Worm (Caenorhabditis elegans): ENCODE results near the gene Y66D12A.30.

The Y66D12A.30 gene

DNA sequence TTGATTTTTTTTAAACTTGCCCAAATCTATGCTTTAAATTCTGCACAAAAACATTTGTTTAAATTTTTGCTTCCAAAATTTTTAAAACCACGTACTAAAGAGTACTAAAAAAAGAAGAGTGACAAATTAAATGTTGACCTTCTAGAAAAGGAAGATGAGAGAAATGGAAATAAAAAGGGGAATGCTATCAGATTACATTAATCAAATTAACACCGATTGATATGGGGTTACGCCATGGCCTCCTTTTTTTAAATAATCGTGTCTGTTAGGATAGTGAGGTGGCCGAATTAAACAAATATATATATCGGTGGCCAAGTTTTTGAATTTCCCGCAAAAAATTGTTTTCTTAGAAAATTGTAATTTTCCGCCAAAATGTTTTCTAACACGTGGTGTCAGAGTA, 22.7 kb downstream of the Y66D12A.30 start:
- TF ChIP-seq hlh-30 (tag; optimal IDR thresholded peaks at IDR 0.05; ENCODE audit: insufficient read depth), result no peak
- TF ChIP-seq ceh-31 (tag; optimal IDR thresholded peaks at IDR 0.05), result no peak
- no peak for TF ChIP-seq dmd-4 (tag; optimal IDR thresholded peaks at IDR 0.05; ENCODE audit: borderline replicate concordance)
- TF ChIP-seq C38D4.7 (GFP tag; optimal IDR thresholded peaks at IDR 0.05), result no peak
- no peak for TF ChIP-seq unc-55 (GFP tag; optimal IDR thresholded peaks at IDR 0.05)
- TF ChIP-seq K09A11.1 (tag; optimal IDR thresholded peaks at IDR 0.05; ENCODE audit: insufficient read depth), result no peak
- no peak for TF ChIP-seq zip-5 (tag; optimal IDR thresholded peaks at IDR 0.05)
- no peak for TF ChIP-seq elt-4 (tag; optimal IDR thresholded peaks at IDR 0.05)
- no peak for TF ChIP-seq che-1 (tag; optimal IDR thresholded peaks at IDR 0.05)
- no peak for TF ChIP-seq pqm-1 (tag; optimal IDR thresholded peaks at IDR 0.05)
- no peak for TF ChIP-seq C08G9.2 (tag; optimal IDR thresholded peaks at IDR 0.05)

DNA sequence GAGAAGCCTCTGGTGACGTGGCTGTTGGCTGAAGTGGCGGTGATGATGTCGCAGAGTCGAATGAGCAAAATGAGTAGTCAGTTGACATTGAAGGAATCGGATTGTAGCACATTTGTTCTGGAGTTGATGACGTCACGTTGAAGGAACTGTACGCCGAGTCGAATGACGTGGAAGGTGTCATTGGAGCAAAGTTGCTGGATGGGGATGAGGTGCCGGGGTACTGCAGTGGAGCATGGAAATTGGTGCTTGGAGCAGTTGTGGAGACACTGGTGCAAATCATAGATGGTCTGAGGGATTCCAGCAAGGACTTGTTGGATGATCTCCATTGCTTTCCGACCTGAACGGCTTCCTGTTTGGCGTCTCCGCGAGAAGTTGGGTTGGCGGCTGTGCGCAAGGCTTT, 23.8 kb downstream of the Y66D12A.30 start:
- TF ChIP-seq elt-2 (tag; optimal IDR thresholded peaks at IDR 0.05) (no peak), pag-3 (tag; optimal IDR thresholded peaks at IDR 0.05; ENCODE audit: borderline replicate concordance) (no peak), hlh-30 (tag; optimal IDR thresholded peaks at IDR 0.05; ENCODE audit: insufficient read depth) (no peak), hlh-6 (tag; optimal IDR thresholded peaks at IDR 0.05) (no peak), K09A11.1 (tag; optimal IDR thresholded peaks at IDR 0.05; ENCODE audit: insufficient read depth) (no peak), T23F11.4 (GFP tag; optimal IDR thresholded peaks at IDR 0.05) (no peak), unc-42 (tag; optimal IDR thresholded peaks at IDR 0.05) (no peak), lin-11 (tag; optimal IDR thresholded peaks at IDR 0.05) (no peak), syd-9 (tag; optimal IDR thresholded peaks at IDR 0.05) (no peak), unc-55 (GFP tag; optimal IDR thresholded peaks at IDR 0.05) (no peak), sdc-2 (tag; optimal IDR thresholded peaks at IDR 0.05) (no peak), ceh-31 (tag; optimal IDR thresholded peaks at IDR 0.05) (no peak), ttx-3 (tag; optimal IDR thresholded peaks at IDR 0.05) (no peak), ceh-19 (GFP tag; optimal IDR thresholded peaks at IDR 0.05) (no peak), ceh-24 (tag; optimal IDR thresholded peaks at IDR 0.05) (no peak), pha-4 (tag; optimal IDR thresholded peaks at IDR 0.05) (no peak), lim-6 (tag; optimal IDR thresholded peaks at IDR 0.05) (no peak), mec-3 (tag; optimal IDR thresholded peaks at IDR 0.05; ENCODE audit: borderline replicate concordance) (no peak)

DNA sequence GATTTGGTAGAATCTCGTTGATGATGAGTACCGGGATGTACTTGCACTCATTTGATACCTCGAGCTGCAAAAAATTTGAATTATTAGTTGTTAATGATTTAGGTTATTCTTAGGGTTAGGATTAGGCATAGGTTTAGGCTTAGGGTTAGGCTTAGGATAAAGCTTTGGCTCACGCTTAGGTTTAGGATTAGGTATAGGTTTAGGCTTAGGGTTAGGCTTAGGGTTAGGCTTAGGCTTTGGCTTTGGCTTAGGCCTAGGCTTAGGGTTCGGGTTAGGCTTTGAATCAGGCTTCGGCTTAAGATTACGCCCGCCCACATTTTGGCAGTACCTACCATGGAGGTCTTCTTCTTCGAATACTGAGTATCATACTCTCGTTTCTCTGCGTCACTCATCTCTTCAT, 25.3 kb downstream of the Y66D12A.30 start:
- peak; percentile 51 for TF ChIP-seq dve-1 (tag; optimal IDR thresholded peaks at IDR 0.05)
- no peak for TF ChIP-seq tbx-7 (tag; optimal IDR thresholded peaks at IDR 0.05)
- TF ChIP-seq ceh-24 (tag; optimal IDR thresholded peaks at IDR 0.05), result no peak
- no peak for TF ChIP-seq sox-4 (tag; optimal IDR thresholded peaks at IDR 0.05)
- no peak for TF ChIP-seq Y22D7AL.16 (tag; optimal IDR thresholded peaks at IDR 0.05)
- TF ChIP-seq T23F11.4 (GFP tag; optimal IDR thresholded peaks at IDR 0.05), result no peak
- TF ChIP-seq ztf-16 (tag; optimal IDR thresholded peaks at IDR 0.05), result no peak
- TF ChIP-seq fax-1 (tag; optimal IDR thresholded peaks at IDR 0.05), result no peak

DNA sequence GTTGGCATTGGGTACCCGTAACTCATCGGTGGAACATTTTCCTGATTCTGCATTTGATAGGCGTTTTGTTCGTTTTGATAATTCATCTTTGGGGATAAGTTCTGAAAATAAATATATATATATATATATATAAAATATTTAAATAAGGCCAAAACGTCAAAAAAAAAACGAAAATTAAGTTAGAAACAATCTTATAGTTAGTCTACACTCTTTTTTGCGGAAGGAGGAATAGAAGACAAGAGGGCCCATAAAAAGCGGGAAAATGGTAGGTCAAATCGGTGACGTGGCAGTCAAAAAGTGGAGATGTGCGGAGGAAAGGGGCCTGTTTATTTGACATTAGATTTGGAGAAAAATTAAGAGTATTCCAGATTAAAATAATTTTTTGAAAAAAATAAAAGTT, 27.1 kb downstream of the Y66D12A.30 start, which contains the start of gene tbx-33:
Gene tbx-33, minus strand, starts transcription at position 101 of the 400 bp plus-strand sequence.
- no peak for TF ChIP-seq ceh-22 (tag; optimal IDR thresholded peaks at IDR 0.05)
- TF ChIP-seq K09A11.1 (tag; optimal IDR thresholded peaks at IDR 0.05; ENCODE audit: insufficient read depth), result no peak
- TF ChIP-seq sox-4 (tag; optimal IDR thresholded peaks at IDR 0.05), result no peak
- no peak for TF ChIP-seq lin-11 (tag; optimal IDR thresholded peaks at IDR 0.05)
- no peak for TF ChIP-seq fkh-10 (GFP tag; optimal IDR thresholded peaks at IDR 0.05)
- TF ChIP-seq zip-5 (tag; optimal IDR thresholded peaks at IDR 0.05), result no peak
- TF ChIP-seq ceh-18 (tag; optimal IDR thresholded peaks at IDR 0.05), result no peak
- TF ChIP-seq hlh-13 (GFP tag; optimal IDR thresholded peaks at IDR 0.05), result no peak
- TF ChIP-seq ets-4 (tag; optimal IDR thresholded peaks at IDR 0.05), result no peak

Measured in whole organism, late embryonic.